Fruit fly (Drosophila melanogaster) whole organism: ENCODE results near the gene CG17108.

Experiments
- CG8478 ChIP-seq: fragments of >200 bp; optimal IDR thresholded peaks from 2 replicates; lab custom pipeline; 2018; ENCODE audit warnings: inconsistent platforms
- Dll ChIP-seq: fragments of >200 bp; optimal IDR thresholded peaks from 2 replicates; lab custom pipeline; 2017
- EcR ChIP-seq, 2 experiments: fragments of >200 bp; optimal IDR thresholded peaks; 2 replicates each; lab custom pipeline; 2017; ENCODE audit warnings: missing biosample characterization in 2 of 2, missing genetic modification characterization in 2 of 2, missing genetic modification reagents in 2 of 2
- pan ChIP-seq: fragments of >200 bp; optimal IDR thresholded peaks from 2 replicates; lab custom pipeline; 2017
- psq ChIP-seq: fragments of >200 bp; optimal IDR thresholded peaks from 2 replicates; lab custom pipeline; 2017
- usp ChIP-seq: fragments of >200 bp; optimal IDR thresholded peaks from 2 replicates; lab custom pipeline; 2017; ENCODE audit warnings: missing biosample characterization, missing genetic modification characterization, mixed read lengths

CG17108 gene

dm6 chr2L:10684309-10684708, 9.6 kb downstream of the CG17108 start, which contains the start of gene CG7299:
TSS of gene CG7299 (minus strand) at chr2L:10684409.
- TF ChIP-seq usp (no peak), CG8478 (lab: Kevin White, UChicago) (no peak), pan (lab: Kevin White, UChicago) (no peak), EcR (GFP tag; optimal IDR thresholded peaks at IDR 0.05; lab: Kevin White, UChicago) (no peak), psq (lab: Kevin White, UChicago) (no peak), Dll (lab: Kevin White, UChicago) (no peak)

- TF ChIP-seq usp (no peak), Dll (lab: Kevin White, UChicago) (no peak), pan (lab: Kevin White, UChicago) (no peak), CG8478 (lab: Kevin White, UChicago) (no peak), psq (lab: Kevin White, UChicago) (no peak), EcR (GFP tag; optimal IDR thresholded peaks at IDR 0.05; lab: Kevin White, UChicago) (no peak)
Measured at dm6 chr2L:10682912-10683311, 11.0 kb downstream of the CG17108 start.

DNA sequence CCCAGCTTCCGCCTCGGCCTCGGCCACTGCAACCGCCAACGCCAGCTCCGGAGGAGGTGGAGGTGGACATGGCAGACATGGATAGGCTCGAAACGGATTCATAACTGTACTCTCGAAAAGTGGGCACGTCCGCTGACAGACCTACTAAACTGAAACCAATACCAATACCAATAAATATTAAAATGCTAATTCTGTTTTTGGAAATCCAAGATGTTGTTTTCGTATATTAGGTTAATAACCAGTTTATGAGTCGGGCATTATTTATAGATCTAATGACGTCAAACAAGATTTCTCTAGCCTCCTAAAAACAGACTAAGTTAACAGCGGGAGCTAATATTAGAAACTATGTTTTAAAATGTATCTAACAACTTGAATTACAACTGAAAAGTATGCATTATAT, 11.7 kb downstream of the CG17108 start:
- TF ChIP-seq Dll (lab: Kevin White, UChicago), result no peak

- TF ChIP-seq Dll (lab: Kevin White, UChicago) (no peak), CG8478 (lab: Kevin White, UChicago) (no peak), usp (no peak), pan (lab: Kevin White, UChicago) (no peak), psq (lab: Kevin White, UChicago) (no peak), EcR (GFP tag; optimal IDR thresholded peaks at IDR 0.05; lab: Kevin White, UChicago) (no peak)
Measured at dm6 chr2L:10681602-10682001, 12.3 kb downstream of the CG17108 start, which contains the start of gene CG17107. TSS of gene CG17107 (plus strand) at chr2L:10681902.

dm6 chr2L:10680584-10681080, 13.3 kb downstream of the CG17108 start, which contains the start of gene CG17105:
TSS of gene CG17105 (plus strand) at chr2L:10681030.
- TF ChIP-seq usp, result no peak
- no peak for TF ChIP-seq pan (lab: Kevin White, UChicago)
- TF ChIP-seq CG8478 (lab: Kevin White, UChicago), result no peak
- TF ChIP-seq Dll (lab: Kevin White, UChicago), result no peak
- TF ChIP-seq psq (lab: Kevin White, UChicago), result no peak

DNA sequence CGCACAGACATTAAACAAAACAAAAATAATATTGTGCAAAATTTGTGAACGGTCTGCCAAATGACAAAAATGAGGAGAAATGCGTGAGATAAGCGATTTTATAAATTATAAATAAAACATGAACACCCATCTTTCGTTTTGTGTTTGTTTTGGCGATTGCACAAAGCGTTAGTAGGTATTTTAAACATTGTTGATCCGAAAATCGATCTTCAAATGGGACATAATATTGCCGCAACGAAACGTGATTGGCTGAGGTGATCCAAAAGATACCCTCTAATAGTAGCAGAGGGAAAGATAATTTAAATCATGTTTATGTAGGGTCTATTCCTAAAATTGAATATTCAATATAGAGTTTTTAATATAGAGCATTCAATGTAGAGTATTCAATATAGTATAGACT, 14.3 kb downstream of the CG17108 start:
- no peak for TF ChIP-seq CG8478 (lab: Kevin White, UChicago)

- TF ChIP-seq pan (lab: Kevin White, UChicago) (no peak), usp (no peak), EcR (GFP tag; optimal IDR thresholded peaks at IDR 0.05; lab: Kevin White, UChicago) (no peak), psq (lab: Kevin White, UChicago) (no peak), Dll (lab: Kevin White, UChicago) (no peak), CG8478 (lab: Kevin White, UChicago) (no peak)
Measured at dm6 chr2L:10677715-10678088, 16.2 kb downstream of the CG17108 start.

DNA sequence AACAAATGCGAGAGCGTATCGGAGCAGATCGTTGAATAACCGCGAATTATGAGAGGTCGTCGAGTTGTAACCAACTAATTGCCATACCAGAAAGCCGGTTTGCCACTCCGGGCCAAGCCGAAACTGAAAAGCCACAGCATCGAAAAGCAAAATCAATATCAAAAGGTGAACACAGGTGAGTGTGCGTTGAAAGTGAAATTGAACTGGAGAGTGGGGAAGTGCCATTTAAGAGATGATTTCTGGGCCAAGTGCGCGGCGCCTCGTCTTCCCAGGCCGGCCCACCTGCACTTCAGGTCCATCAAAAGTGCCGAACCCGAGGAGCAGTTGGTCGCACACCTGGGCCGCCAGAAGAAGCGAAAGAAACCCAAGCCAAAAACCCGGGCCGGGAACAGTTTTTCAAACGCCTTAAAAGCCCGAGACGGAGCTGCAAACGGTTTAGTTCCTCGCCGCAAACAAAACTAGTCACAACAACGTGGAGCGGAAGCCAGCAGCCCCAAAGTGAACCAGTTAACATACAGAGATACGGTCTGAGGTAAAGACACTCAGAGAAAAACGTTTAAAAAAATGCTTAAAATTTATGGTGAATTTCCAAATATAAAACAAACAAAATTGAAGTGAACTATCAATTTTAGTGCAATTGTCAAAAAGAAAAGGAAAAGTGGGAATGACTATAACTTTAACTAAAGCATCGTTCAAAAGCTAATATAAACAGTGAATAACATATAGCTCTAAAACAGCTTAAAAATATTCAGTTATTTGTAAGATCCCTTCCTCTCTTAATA, 16.8 kb downstream of the CG17108 start, which contains the start of gene CG17104:
Gene CG17104, plus strand, starts transcription at position 266 of the 782 bp plus-strand sequence.
- TF ChIP-seq EcR (GFP tag; optimal IDR thresholded peaks at IDR 0.05; lab: Kevin White, UChicago), result no peak
- TF ChIP-seq Dll (lab: Kevin White, UChicago), result no peak
- no peak for TF ChIP-seq usp
- no peak for TF ChIP-seq psq (lab: Kevin White, UChicago)

- TF ChIP-seq pan (lab: Kevin White, UChicago) (no peak), Dll (lab: Kevin White, UChicago) (no peak), EcR (GFP tag; optimal IDR thresholded peaks at IDR 0.05; lab: Kevin White, UChicago) (no peak), usp (no peak), psq (lab: Kevin White, UChicago) (no peak), CG8478 (lab: Kevin White, UChicago) (no peak)
Measured at dm6 chr2L:10672989-10673388, 20.9 kb downstream of the CG17108 start.

DNA sequence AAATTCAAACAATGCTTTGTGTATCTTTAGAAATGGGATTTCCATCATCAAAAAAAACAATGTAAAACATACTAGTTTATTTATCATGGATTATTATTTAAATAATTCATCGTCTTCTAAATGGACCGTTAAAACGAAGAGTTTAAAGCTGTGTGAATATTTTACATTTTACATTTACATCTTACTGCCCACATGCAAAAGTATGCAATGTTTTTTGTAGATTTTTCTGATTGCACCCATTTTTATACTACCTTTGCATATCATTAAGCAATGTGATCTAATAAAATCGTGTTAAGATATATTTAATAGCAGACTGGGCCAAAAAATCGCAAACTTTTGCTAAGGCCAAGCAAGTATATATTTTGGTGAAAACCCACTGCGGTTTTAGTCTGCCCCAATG, 22.4 kb downstream of the CG17108 start:
- TF ChIP-seq Dll (lab: Kevin White, UChicago) (no peak), EcR (GFP tag; optimal IDR thresholded peaks at IDR 0.05; lab: Kevin White, UChicago) (no peak), CG8478 (lab: Kevin White, UChicago) (no peak), pan (lab: Kevin White, UChicago) (no peak), usp (no peak)

DNA sequence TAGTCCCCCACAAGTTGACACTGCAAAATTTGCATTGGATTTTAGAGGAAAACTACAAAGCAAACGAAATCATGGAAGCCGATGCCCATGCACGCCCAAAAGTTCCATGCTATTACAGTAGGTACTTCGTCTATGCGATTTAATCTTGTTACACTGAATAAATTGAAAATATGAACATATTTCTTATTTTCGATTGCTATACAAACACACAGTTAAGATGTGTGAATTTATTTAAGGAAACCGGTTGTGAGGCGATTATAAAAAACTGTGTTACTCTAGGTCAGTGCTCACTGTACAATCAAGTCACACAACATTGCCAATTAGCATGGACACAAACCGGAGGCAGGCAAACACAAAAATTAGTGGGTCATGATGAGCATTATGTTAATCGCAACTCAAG, 28.3 kb downstream of the CG17108 start:
- TF ChIP-seq usp, result no peak
- no peak for TF ChIP-seq psq (lab: Kevin White, UChicago)
- no peak for TF ChIP-seq EcR (GFP tag; optimal IDR thresholded peaks at IDR 0.05; lab: Kevin White, UChicago)
- no peak for TF ChIP-seq Dll (lab: Kevin White, UChicago)
- no peak for TF ChIP-seq pan (lab: Kevin White, UChicago)
- TF ChIP-seq CG8478 (lab: Kevin White, UChicago), result no peak

DNA sequence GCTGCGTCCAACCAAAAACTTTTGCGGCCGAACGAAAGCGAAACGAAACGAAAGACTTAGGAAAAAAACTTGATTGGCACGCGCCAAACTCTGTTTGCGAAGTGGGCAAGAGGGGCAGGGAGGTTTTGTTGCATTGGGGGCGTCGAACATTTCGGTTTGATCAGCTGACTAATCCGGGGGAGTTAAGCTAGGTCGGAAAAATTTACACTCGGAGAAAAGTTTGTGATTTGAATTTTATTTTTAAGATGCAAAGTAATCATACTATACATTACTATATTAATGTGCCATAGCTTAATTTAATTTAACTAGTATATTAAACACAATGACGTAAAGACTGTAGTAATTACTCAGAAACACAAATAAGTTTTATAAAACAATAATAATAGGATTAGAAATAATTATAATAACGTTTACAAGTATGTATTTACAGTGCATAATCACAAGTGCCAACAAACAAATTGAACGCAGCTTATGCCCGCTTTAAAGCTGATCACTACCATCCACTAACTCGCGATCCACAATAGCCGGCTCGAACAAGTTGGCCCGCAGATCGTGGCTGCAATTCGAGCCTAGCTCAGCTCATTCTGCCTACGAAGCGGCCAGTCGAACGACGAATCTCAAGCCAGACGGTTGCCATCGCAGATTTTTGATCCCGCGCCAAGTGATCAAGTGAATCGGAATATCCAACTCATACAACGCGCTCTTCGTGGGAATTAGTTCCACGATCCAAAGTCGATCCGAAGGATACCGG, 32.2 kb downstream of the CG17108 start, which contains the start of gene CG31871:
Gene CG31871, plus strand, starts transcription at position 592 of the 751 bp plus-strand sequence.
- TF ChIP-seq usp (no peak), Dll (lab: Kevin White, UChicago) (no peak), pan (lab: Kevin White, UChicago) (no peak), psq (lab: Kevin White, UChicago) (no peak), EcR (GFP tag; optimal IDR thresholded peaks at IDR 0.05; lab: Kevin White, UChicago) (no peak), CG8478 (lab: Kevin White, UChicago) (no peak)
